Worm (Caenorhabditis elegans) whole organism, mixed stage, embryonic: ENCODE data around the gene srsx-33.

Source experiments
- blmp-1 ChIP-seq: fragments of 150-350 bp; optimal IDR thresholded peaks from 2 replicates; lab custom pipeline; 2014; ENCODE audit warnings: missing biosample characterization, missing genetic modification characterization
- mab-5 ChIP-seq: fragments of 150-350 bp; optimal IDR thresholded peaks from 2 replicates; lab custom pipeline; 2014; ENCODE audit warnings: missing biosample characterization, missing genetic modification characterization
- unc-39 ChIP-seq: fragments of 150-350 bp; optimal IDR thresholded peaks from 2 replicates; lab custom pipeline; 2014; ENCODE audit warnings: missing biosample characterization, missing genetic modification characterization

- no peak for TF ChIP-seq blmp-1 (tag; lab: Kevin White, UChicago)
- no peak for TF ChIP-seq mab-5 (tag; lab: Kevin White, UChicago)
- TF ChIP-seq unc-39 (tag; lab: Kevin White, UChicago), result no peak
Observed at ce11 chrV:11266681-11267080, 14.4 kb upstream of the srsx-33 start, which contains the start of gene str-116.
